Worm (Caenorhabditis elegans) whole organism, late embryonic: ENCODE measurements around the gene dct-14.

Source experiments
- C08G9.2 ChIP-seq: sonication (generic microtip); optimal IDR thresholded peaks from 2 replicates; lab custom pipeline; 2016; ENCODE audit warnings: mild to moderate bottlenecking, missing genetic modification characterization, moderate library complexity, missing compliant biosample characterization
- K02D7.2 ChIP-seq: sonication (generic microtip); optimal IDR thresholded peaks from 2 replicates; lab custom pipeline; 2017; ENCODE audit warnings: mild to moderate bottlenecking, missing genetic modification characterization, missing compliant biosample characterization
- T23F11.4 ChIP-seq: fragments of 200-800 bp; sonication (Bioruptor generic); optimal IDR thresholded peaks from 2 replicates; lab custom pipeline; 2018; ENCODE audit warnings: mild to moderate bottlenecking, missing genetic modification characterization, missing compliant biosample characterization
- ceh-14 ChIP-seq: sonication (generic microtip); optimal IDR thresholded peaks from 2 replicates; lab custom pipeline; 2016; ENCODE audit warnings: missing genotype, missing genetic modification characterization, missing compliant biosample characterization
- ceh-18 ChIP-seq: sonication (generic microtip); optimal IDR thresholded peaks from 2 replicates; lab custom pipeline; 2016; ENCODE audit warnings: missing genetic modification characterization, missing compliant biosample characterization
- ceh-22 ChIP-seq: sonication (generic microtip); optimal IDR thresholded peaks from 2 replicates; lab custom pipeline; 2017; ENCODE audit warnings: missing biosample characterization, missing genetic modification characterization
- ceh-30 ChIP-seq: fragments of 150-350 bp; optimal IDR thresholded peaks from 2 replicates; lab custom pipeline; 2014; ENCODE audit warnings: missing biosample characterization, missing genetic modification characterization
- ceh-31 ChIP-seq: sonication (generic microtip); optimal IDR thresholded peaks from 2 replicates; lab custom pipeline; 2016; ENCODE audit warnings: missing genetic modification characterization, missing compliant biosample characterization
- ceh-34 ChIP-seq: sonication (generic microtip); optimal IDR thresholded peaks from 2 replicates; lab custom pipeline; 2016; ENCODE audit warnings: mild to moderate bottlenecking, missing genetic modification characterization, missing compliant biosample characterization
- ceh-48 ChIP-seq: sonication (generic microtip); optimal IDR thresholded peaks from 2 replicates; lab custom pipeline; 2016; ENCODE audit warnings: missing genetic modification characterization, inconsistent platforms, missing compliant biosample characterization
- ceh-6 ChIP-seq: fragments of 200-800 bp; sonication (Bioruptor generic); optimal IDR thresholded peaks from 2 replicates; lab custom pipeline; 2018; ENCODE audit warnings: mild to moderate bottlenecking, missing genetic modification characterization, missing compliant biosample characterization
- elt-2 ChIP-seq: sonication (generic microtip); optimal IDR thresholded peaks from 2 replicates; lab custom pipeline; 2016; ENCODE audit warnings: missing genetic modification reagents, missing genetic modification characterization, missing compliant biosample characterization
- fax-1 ChIP-seq: sonication (generic microtip); optimal IDR thresholded peaks from 2 replicates; lab custom pipeline; 2016; ENCODE audit warnings: missing genotype, missing genetic modification characterization, missing compliant biosample characterization
- fkh-10 ChIP-seq: fragments of 150-350 bp; optimal IDR thresholded peaks from 2 replicates; lab custom pipeline; 2014; ENCODE audit warnings: missing biosample characterization, missing genetic modification reagents, missing genetic modification characterization
- fkh-6 ChIP-seq: sonication (generic microtip); optimal IDR thresholded peaks from 2 replicates; lab custom pipeline; 2016; ENCODE audit warnings: missing genetic modification characterization, missing compliant biosample characterization
- hlh-8 ChIP-seq: sonication (generic microtip); optimal IDR thresholded peaks from 2 replicates; lab custom pipeline; 2016; ENCODE audit warnings: missing genotype, missing genetic modification characterization, missing compliant biosample characterization
- lim-6 ChIP-seq: sonication (generic microtip); optimal IDR thresholded peaks from 2 replicates; lab custom pipeline; 2016; ENCODE audit warnings: missing genetic modification characterization, missing compliant biosample characterization
- mec-3 ChIP-seq: sonication (generic microtip); optimal IDR thresholded peaks from 2 replicates; lab custom pipeline; 2016; ENCODE audit warnings: borderline replicate concordance, missing genetic modification characterization, missing compliant biosample characterization
- nfya-1 ChIP-seq: sonication (generic microtip); optimal IDR thresholded peaks from 2 replicates; lab custom pipeline; 2017; ENCODE audit warnings: missing genetic modification characterization, mild to moderate bottlenecking, missing compliant biosample characterization, antibody characterized with exemption, moderate library complexity
- nhr-11 ChIP-seq: fragments of 150-350 bp; optimal IDR thresholded peaks from 2 replicates; lab custom pipeline; 2014; ENCODE audit warnings: missing biosample characterization, missing genetic modification characterization
- npax-4 ChIP-seq: sonication (generic microtip); optimal IDR thresholded peaks from 2 replicates; lab custom pipeline; 2016; ENCODE audit warnings: missing genetic modification characterization, missing compliant biosample characterization
- odd-2 ChIP-seq: sonication (generic microtip); optimal IDR thresholded peaks from 2 replicates; lab custom pipeline; 2017; ENCODE audit warnings: antibody characterized with exemption, mild to moderate bottlenecking, missing genetic modification characterization, missing compliant biosample characterization
- pag-3 ChIP-seq: sonication (generic microtip); optimal IDR thresholded peaks from 2 replicates; lab custom pipeline; 2016; ENCODE audit warnings: missing compliant biosample characterization, missing genetic modification characterization, borderline replicate concordance
- pat-9 ChIP-seq: fragments of 200-800 bp; sonication (Bioruptor generic); optimal IDR thresholded peaks from 2 replicates; lab custom pipeline; 2018; ENCODE audit warnings: mild to moderate bottlenecking, missing genetic modification characterization, moderate library complexity, missing compliant biosample characterization
- pha-4 ChIP-seq: fragments of 150-350 bp; optimal IDR thresholded peaks from 2 replicates; lab custom pipeline; 2018; ENCODE audit warnings: missing biosample characterization, missing genetic modification reagents, missing genetic modification characterization
- pqm-1 ChIP-seq: sonication (generic microtip); optimal IDR thresholded peaks from 2 replicates; lab custom pipeline; 2016; ENCODE audit warnings: missing genetic modification characterization, missing compliant biosample characterization
- sox-4 ChIP-seq: sonication (generic microtip); optimal IDR thresholded peaks from 2 replicates; lab custom pipeline; 2017; ENCODE audit warnings: mild to moderate bottlenecking, missing genetic modification characterization, inconsistent platforms, missing compliant biosample characterization
- syd-9 ChIP-seq: sonication (generic microtip); optimal IDR thresholded peaks from 2 replicates; lab custom pipeline; 2016; ENCODE audit warnings: mild to moderate bottlenecking, missing genetic modification characterization, moderate library complexity, missing compliant biosample characterization
- unc-42 ChIP-seq: sonication (generic microtip); optimal IDR thresholded peaks from 2 replicates; lab custom pipeline; 2016; ENCODE audit warnings: missing genotype, missing genetic modification characterization, missing compliant biosample characterization
- unc-55 ChIP-seq: sonication (generic microtip); optimal IDR thresholded peaks from 2 replicates; lab custom pipeline; 2017; ENCODE audit warnings: missing biosample characterization, missing genetic modification reagents, missing genetic modification characterization
- unc-86 ChIP-seq: sonication (generic microtip); optimal IDR thresholded peaks from 2 replicates; lab custom pipeline; 2016; ENCODE audit warnings: missing genetic modification characterization, missing compliant biosample characterization

dct-14 gene

DNA sequence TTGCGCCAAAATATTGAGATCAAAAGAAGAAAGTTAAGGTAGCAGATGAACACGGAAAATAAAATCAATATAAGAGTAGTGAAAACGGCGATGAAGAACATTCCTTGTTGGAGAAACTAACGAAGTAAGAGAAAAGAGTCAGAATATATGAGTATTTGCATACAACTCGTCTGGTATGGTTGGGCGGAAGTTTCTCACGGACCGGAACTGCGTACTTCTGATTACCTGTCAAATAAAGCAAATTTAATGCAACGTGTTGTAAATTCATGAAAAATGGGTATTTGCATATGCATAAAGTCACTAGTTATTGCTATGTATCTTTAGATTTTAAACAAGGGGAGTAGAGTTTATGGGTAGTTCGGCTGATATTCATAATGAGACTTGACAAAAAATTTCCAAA, 11.2 kb downstream of the dct-14 start, which contains the start of gene srbc-78:
srbc-78 (minus strand) TSS at position 101 of the 400 bp plus-strand sequence.
- TF ChIP-seq ceh-30 (tag; lab: Kevin White, UChicago) (no peak), unc-55 (GFP tag; lab: Kevin White, UChicago) (no peak), nhr-11 (tag; lab: Kevin White, UChicago) (no peak), fkh-6 (tag; lab: Kevin White, UChicago) (no peak), K02D7.2 (tag; lab: Kevin White, UChicago) (no peak), fax-1 (no peak), ceh-22 (tag; lab: Kevin White, UChicago) (no peak), T23F11.4 (GFP tag; lab: Kevin White, UChicago) (no peak), pqm-1 (no peak), sox-4 (tag; lab: Kevin White, UChicago) (no peak), mec-3 (tag; lab: Kevin White, UChicago) (no peak), ceh-6 (GFP tag; lab: Kevin White, UChicago) (no peak), lim-6 (tag; lab: Kevin White, UChicago) (no peak), pag-3 (tag; lab: Kevin White, UChicago) (no peak), npax-4 (tag; lab: Kevin White, UChicago) (no peak), unc-86 (tag; lab: Kevin White, UChicago) (no peak), odd-2 (tag; lab: Kevin White, UChicago) (no peak)
- TF ChIP-seq, all 69 proteins: peak for 0

ce11 chrV:20486549-20486948, 13.8 kb downstream of the dct-14 start:
- TF ChIP-seq ceh-18 (tag; lab: Kevin White, UChicago) (peak; percentile 9), pag-3 (tag; lab: Kevin White, UChicago) (no peak), fkh-10 (no peak), hlh-8 (tag; lab: Kevin White, UChicago) (peak; percentile 53), T23F11.4 (GFP tag; lab: Kevin White, UChicago) (no peak)

DNA sequence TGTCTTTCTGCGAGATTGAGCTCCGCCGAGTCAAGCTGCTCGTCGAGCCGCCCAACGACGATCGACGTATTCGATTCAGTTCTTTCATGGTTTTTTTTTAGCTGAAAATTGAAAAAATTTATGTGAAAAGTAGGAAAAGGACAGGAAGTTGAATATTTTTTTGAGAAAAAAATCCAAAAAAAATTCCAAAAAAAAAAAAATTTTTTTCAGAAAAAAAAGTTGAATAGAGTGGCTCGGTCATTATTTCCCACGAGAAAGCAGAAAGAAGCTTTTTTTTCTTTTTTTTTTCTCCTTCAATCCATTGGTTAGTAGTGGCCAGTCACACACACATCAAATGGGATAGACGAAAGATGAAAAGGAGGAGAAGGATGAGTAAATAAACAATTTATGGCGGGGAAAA, 15.0 kb downstream of the dct-14 start, which contains the start of gene dhcr-7:
dhcr-7 (minus strand) TSS at position 101 of the 400 bp plus-strand sequence.
- no peak for TF ChIP-seq ceh-18 (tag; lab: Kevin White, UChicago)
- TF ChIP-seq ceh-34 (tag; lab: Kevin White, UChicago) = no peak
- TF ChIP-seq C08G9.2 (tag; lab: Kevin White, UChicago) = no peak

DNA sequence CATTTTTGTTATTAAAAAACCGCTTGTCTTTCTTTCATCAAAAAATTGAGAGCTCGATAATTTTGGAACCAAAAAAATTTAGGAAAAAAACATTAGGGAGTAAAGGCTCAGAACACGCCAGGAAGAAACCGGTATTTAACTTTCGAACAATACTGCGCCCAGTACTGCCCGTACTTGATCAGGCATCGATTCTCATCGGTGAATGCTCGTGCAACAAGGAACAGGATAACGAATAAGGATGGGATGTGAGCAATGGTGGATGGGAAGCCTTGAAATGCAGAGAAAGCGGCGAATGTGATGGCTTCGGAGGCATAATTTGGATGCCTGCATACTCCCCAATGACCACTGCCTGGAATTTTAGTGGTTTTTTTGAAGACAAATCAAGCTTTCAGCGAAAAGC, 19.5 kb downstream of the dct-14 start:
- TF ChIP-seq ceh-22 (tag; lab: Kevin White, UChicago) (no peak), mec-3 (tag; lab: Kevin White, UChicago) (no peak)

- peak; percentile 49 for TF ChIP-seq ceh-31 (tag; lab: Kevin White, UChicago)
- TF ChIP-seq ceh-14 (tag; lab: Kevin White, UChicago) = no peak
- TF ChIP-seq nfya-1 (tag; lab: Kevin White, UChicago) = peak; percentile 56
- TF ChIP-seq pha-4 (tag; lab: Kevin White, UChicago) = no peak
- no peak for TF ChIP-seq syd-9 (tag; lab: Kevin White, UChicago)
- peak; percentile 11 for TF ChIP-seq elt-2 (tag; lab: Kevin White, UChicago)
- TF ChIP-seq pat-9 (tag; lab: Kevin White, UChicago) = no peak
- TF ChIP-seq ceh-48 = peak; percentile 83
- peak; percentile 84 for TF ChIP-seq unc-42 (tag; lab: Kevin White, UChicago)
- no peak for TF ChIP-seq ceh-34 (tag; lab: Kevin White, UChicago)
Observed at ce11 chrV:20479013-20479739, 21.1 kb downstream of the dct-14 start, which contains the start of the genes calf-1 and rpl-2. Gene calf-1 (minus strand): TSS chrV:20479089. Gene rpl-2 (plus strand): TSS chrV:20479689.
